Worm (Caenorhabditis elegans) whole organism, L4 larva: ENCODE results near the gene soc-1.

ENCODE experiments used
- F10B5.3 ChIP-seq: sonication (generic microtip); optimal IDR thresholded peaks from 2 replicates; lab custom pipeline; 2016; ENCODE audit warnings: mild to moderate bottlenecking, missing genetic modification characterization, missing compliant biosample characterization
- F26F4.8 ChIP-seq: fragments of 200-800 bp; sonication (Bioruptor generic); conservative IDR thresholded peaks from 2 replicates; pipeline ENCODE4 v1.3.6; 2022; ENCODE audit warnings: missing genetic modification characterization, missing compliant biosample characterization
- T20F7.1 ChIP-seq: fragments of 200-800 bp; sonication (Bioruptor generic); optimal IDR thresholded peaks from 2 replicates; lab custom pipeline; 2018; ENCODE audit warnings: mild to moderate bottlenecking, missing genetic modification characterization, missing compliant biosample characterization
- Y48G9A.11 ChIP-seq: fragments of 200-800 bp; sonication (Bioruptor generic); IDR thresholded peaks from 2 replicates; pipeline ENCODE4 v1.3.6; 2022; ENCODE audit warnings: missing genetic modification reagents, missing genetic modification characterization, missing compliant biosample characterization
- Y5F2A.4 ChIP-seq: fragments of 200-800 bp; sonication (Bioruptor generic); optimal IDR thresholded peaks from 2 replicates; lab custom pipeline; 2018; ENCODE audit warnings: mild to moderate bottlenecking, missing genetic modification characterization, missing compliant biosample characterization
- ZK546.5 ChIP-seq, 2 experiments: sonication (generic microtip); optimal IDR thresholded peaks; 2 replicates each; lab custom pipeline; 2017; ENCODE audit warnings: missing biosample characterization in 2 of 2, missing genetic modification characterization in 2 of 2
- aha-1 ChIP-seq: fragments of 150-350 bp; peaks from one replicate; lab custom pipeline; 2014; ENCODE audit warnings: missing biosample characterization, missing genetic modification characterization
- aly-2 ChIP-seq: sonication (generic microtip); optimal IDR thresholded peaks from 2 replicates; lab custom pipeline; 2018; ENCODE audit warnings: missing biosample characterization, missing genetic modification characterization
- ama-1 ChIP-seq: fragments of 150-350 bp; optimal IDR thresholded peaks from 2 replicates; lab custom pipeline; 2014; ENCODE audit warnings: inconsistent platforms, mixed read lengths
- arid-1 ChIP-seq: fragments of 200-800 bp; sonication (Bioruptor generic); conservative IDR thresholded peaks from 2 replicates; pipeline ENCODE4 v1.3.6; 2022; ENCODE audit warnings: missing genetic modification reagents, missing genetic modification characterization, missing compliant biosample characterization
- ceh-20 ChIP-seq: fragments of 200-800 bp; sonication (Bioruptor generic); IDR thresholded peaks from 2 replicates; pipeline ENCODE4 v1.3.6; 2022; ENCODE audit warnings: missing genetic modification reagents, missing genetic modification characterization, missing compliant biosample characterization
- ceh-28 ChIP-seq: fragments of 150-350 bp; optimal IDR thresholded peaks from 2 replicates; lab custom pipeline; 2014; ENCODE audit warnings: missing biosample characterization, missing genetic modification reagents, missing genetic modification characterization
- ceh-32 ChIP-seq: sonication (generic microtip); optimal IDR thresholded peaks from 2 replicates; lab custom pipeline; 2016; ENCODE audit warnings: mild to moderate bottlenecking, missing genetic modification characterization, missing compliant biosample characterization; ENCODE audit not compliant: poor library complexity
- ceh-44 ChIP-seq: fragments of 200-800 bp; sonication (Bioruptor generic); IDR thresholded peaks from 2 replicates; pipeline ENCODE4 v1.3.6; 2022; ENCODE audit warnings: missing genetic modification reagents, missing genetic modification characterization, missing compliant biosample characterization
- ces-1 ChIP-seq: fragments of 150-350 bp; sonication (generic microtip); optimal IDR thresholded peaks from 4 replicates; lab custom pipeline; 2014; ENCODE audit warnings: missing biosample characterization, missing genetic modification reagents, missing genetic modification characterization
- cey-2 ChIP-seq: sonication (generic microtip); optimal IDR thresholded peaks from 3 replicates; lab custom pipeline; 2017; ENCODE audit warnings: missing genetic modification characterization, mild to moderate bottlenecking, missing compliant biosample characterization, antibody characterized with exemption, borderline replicate concordance; ENCODE audit not compliant: insufficient read depth
- ctbp-1 ChIP-seq: fragments of 200-800 bp; sonication (Bioruptor generic); IDR thresholded peaks from 2 replicates; pipeline ENCODE4 v1.3.6; 2022; ENCODE audit warnings: missing genetic modification reagents, missing genetic modification characterization, missing compliant biosample characterization
- daf-12 ChIP-seq: fragments of 150-350 bp; optimal IDR thresholded peaks from 2 replicates; lab custom pipeline; 2014; ENCODE audit warnings: missing biosample characterization, missing genetic modification reagents, missing genetic modification characterization
- dmd-8 ChIP-seq: fragments of 200-800 bp; sonication (Bioruptor generic); IDR thresholded peaks from 2 replicates; pipeline ENCODE4 v1.3.6; 2022; ENCODE audit warnings: missing genetic modification characterization, missing compliant biosample characterization
- egl-27 ChIP-seq: sonication (generic microtip); optimal IDR thresholded peaks from 3 replicates; lab custom pipeline; 2017; ENCODE audit warnings: missing biosample characterization, missing genetic modification reagents, missing genetic modification characterization
- egl-43 ChIP-seq: fragments of 200-800 bp; sonication (Bioruptor generic); IDR thresholded peaks from 2 replicates; pipeline ENCODE4 v1.3.6; 2022; ENCODE audit warnings: missing genetic modification reagents, missing genetic modification characterization, missing compliant biosample characterization
- fos-1 ChIP-seq: fragments of 150-350 bp; optimal IDR thresholded peaks from 2 replicates; lab custom pipeline; 2014; ENCODE audit warnings: missing biosample characterization, missing genetic modification characterization
- gei-8 ChIP-seq: fragments of 200-800 bp; sonication (Bioruptor generic); optimal IDR thresholded peaks from 2 replicates; lab custom pipeline; 2018; ENCODE audit warnings: mild to moderate bottlenecking, missing genetic modification characterization, missing compliant biosample characterization
- hlh-30 ChIP-seq: sonication (generic microtip); optimal IDR thresholded peaks from 2 replicates; lab custom pipeline; 2017; ENCODE audit warnings: antibody characterized with exemption, mild to moderate bottlenecking, missing genetic modification characterization, missing compliant biosample characterization; ENCODE audit not compliant: insufficient read depth
- jun-1 ChIP-seq: fragments of 150-350 bp; optimal IDR thresholded peaks from 2 replicates; lab custom pipeline; 2014; ENCODE audit warnings: missing biosample characterization, missing genetic modification reagents, missing genetic modification characterization
- lin-13 ChIP-seq: fragments of 150-350 bp; optimal IDR thresholded peaks from 2 replicates; lab custom pipeline; 2014; ENCODE audit warnings: missing biosample characterization, missing genetic modification reagents, missing genetic modification characterization
- lin-39 ChIP-seq: fragments of 150-350 bp; optimal IDR thresholded peaks from 2 replicates; lab custom pipeline; 2014; ENCODE audit warnings: missing biosample characterization, missing genetic modification reagents, missing genetic modification characterization
- lsy-2 ChIP-seq, 2 experiments: fragments of 150-350 bp in 1 of 2; sonication (generic microtip) in 1 of 2; optimal IDR thresholded peaks; 2 replicates each; lab custom pipeline; 2014 to 2017; ENCODE audit warnings: missing biosample characterization in 2 of 2, missing genetic modification characterization in 2 of 2
- mdl-1 ChIP-seq, 2 experiments: fragments of 150-350 bp in 1 of 2; sonication (generic microtip) in 1 of 2; optimal IDR thresholded peaks; 2 replicates each; lab custom pipeline; 2014 to 2017; ENCODE audit warnings: missing biosample characterization in 2 of 2, missing genetic modification characterization in 2 of 2
- nhr-102 ChIP-seq: sonication (generic microtip); optimal IDR thresholded peaks from 2 replicates; lab custom pipeline; 2016; ENCODE audit warnings: mild to moderate bottlenecking, missing genetic modification characterization, moderate library complexity, missing compliant biosample characterization
- nhr-25 ChIP-seq: sonication (generic microtip); optimal IDR thresholded peaks from 2 replicates; lab custom pipeline; 2017; ENCODE audit warnings: missing genetic modification characterization, mild to moderate bottlenecking, missing compliant biosample characterization, antibody characterized with exemption, moderate library complexity, borderline replicate concordance; ENCODE audit not compliant: insufficient read depth
- nhr-42 ChIP-seq: fragments of 200-800 bp; sonication (Bioruptor generic); IDR thresholded peaks from 2 replicates; pipeline ENCODE4 v1.3.6; 2022; ENCODE audit warnings: missing genetic modification characterization, missing compliant biosample characterization
- nhr-48 ChIP-seq: sonication (generic microtip); optimal IDR thresholded peaks from 2 replicates; lab custom pipeline; 2016; ENCODE audit warnings: mild to moderate bottlenecking, missing genetic modification characterization, missing compliant biosample characterization
- nhr-76 ChIP-seq: fragments of 150-350 bp; optimal IDR thresholded peaks from 2 replicates; lab custom pipeline; 2014; ENCODE audit warnings: missing biosample characterization, missing genetic modification characterization
- nhr-77 ChIP-seq: fragments of 150-350 bp; optimal IDR thresholded peaks from 2 replicates; lab custom pipeline; 2014; ENCODE audit warnings: missing biosample characterization, missing genetic modification characterization
- pqm-1 ChIP-seq: sonication (generic microtip); optimal IDR thresholded peaks from 2 replicates; lab custom pipeline; 2017; ENCODE audit warnings: missing biosample characterization, missing genetic modification characterization
- set-16 ChIP-seq: fragments of 200-800 bp; sonication (Bioruptor generic); IDR thresholded peaks from 2 replicates; pipeline ENCODE4 v1.3.6; 2022; ENCODE audit warnings: missing genetic modification reagents, missing genetic modification characterization, missing compliant biosample characterization
- snpc-1.2 ChIP-seq: fragments of 200-800 bp; sonication (Bioruptor generic); IDR thresholded peaks from 2 replicates; pipeline ENCODE4 v1.3.6; 2022; ENCODE audit warnings: missing genetic modification reagents, missing genetic modification characterization, missing compliant biosample characterization
- snpc-4 ChIP-seq: fragments of 150-350 bp; optimal IDR thresholded peaks from 2 replicates; lab custom pipeline; 2014; ENCODE audit warnings: missing biosample characterization, missing genetic modification characterization
- spr-3 ChIP-seq: fragments of 200-800 bp; sonication (Bioruptor generic); optimal IDR thresholded peaks from 2 replicates; lab custom pipeline; 2018; ENCODE audit warnings: mild to moderate bottlenecking, missing genetic modification characterization, missing compliant biosample characterization
- tag-97 ChIP-seq: fragments of 200-800 bp; sonication (Bioruptor generic); IDR thresholded peaks from 2 replicates; pipeline ENCODE4 v1.3.6; 2022; ENCODE audit warnings: missing genetic modification characterization, missing compliant biosample characterization
- unc-130 ChIP-seq: sonication (generic microtip); optimal IDR thresholded peaks from 2 replicates; lab custom pipeline; 2016; ENCODE audit warnings: missing genetic modification reagents, missing genetic modification characterization, missing compliant biosample characterization
- unc-39 ChIP-seq: sonication (generic microtip); optimal IDR thresholded peaks from 2 replicates; lab custom pipeline; 2017; ENCODE audit warnings: missing biosample characterization, missing genetic modification characterization
- vab-7 ChIP-seq: fragments of 200-800 bp; sonication (Bioruptor generic); IDR thresholded peaks from 2 replicates; pipeline ENCODE4 v1.3.6; 2022; ENCODE audit warnings: missing genetic modification reagents, missing genetic modification characterization, missing compliant biosample characterization
- zip-11 ChIP-seq: fragments of 200-800 bp; sonication (Bioruptor generic); IDR thresholded peaks from 2 replicates; pipeline ENCODE4 v1.3.6; 2022; ENCODE audit warnings: missing genetic modification characterization, missing compliant biosample characterization

soc-1 gene

ce11 chrV:4653871-4654605 lies 11.3 kb downstream of the soc-1 start, which contains the start of the genes col-139 and F41F3.1:
col-139 (minus strand) TSS chrV:4653971.
F41F3.1 (plus strand) TSS chrV:4654555.
- TF ChIP-seq mdl-1 (tag; optimal IDR thresholded peaks at IDR 0.05; lab: Kevin White, UChicago) (no peak), lin-39 (no peak), snpc-4 (tag; lab: Kevin White, UChicago) (no peak), aly-2 (no peak), set-16 (no peak), hlh-30 (no peak), vab-7 (GFP tag; lab: Robert Waterston, UW) (no peak), ceh-28 (tag; lab: Kevin White, UChicago) (no peak), zip-11 (no peak), nhr-76 (tag; lab: Kevin White, UChicago) (no peak), ZK546.5 (tag; optimal IDR thresholded peaks at IDR 0.05; lab: Kevin White, UChicago) (no peak), nhr-25 (tag; lab: Kevin White, UChicago) (no peak), F10B5.3 (tag; lab: Kevin White, UChicago) (no peak), ama-1 (lab: Kevin White, UChicago) (no peak), Y5F2A.4 (GFP tag; lab: Kevin White, UChicago) (no peak), cey-2 (tag; lab: Kevin White, UChicago) (no peak), ceh-44 (GFP tag; lab: Robert Waterston, UW) (no peak), ceh-32 (no peak), nhr-42 (GFP tag; lab: Robert Waterston, UW) (no peak), pqm-1 (tag; lab: Kevin White, UChicago) (no peak)

ce11 chrV:4655175-4655574 lies 12.4 kb downstream of the soc-1 start, which contains the start of gene F41F3.9:
F41F3.9 (plus strand) TSS chrV:4655475.
- TF ChIP-seq ctbp-1: no peak
- no peak for TF ChIP-seq nhr-77
- TF ChIP-seq spr-3: no peak
- no peak for TF ChIP-seq tag-97
- TF ChIP-seq F26F4.8 (GFP tag; lab: Robert Waterston, UW): no peak
- TF ChIP-seq T20F7.1 (GFP tag; lab: Kevin White, UChicago): no peak
- TF ChIP-seq egl-27: no peak
- no peak for TF ChIP-seq snpc-1.2
- TF ChIP-seq aha-1 (tag; lab: Kevin White, UChicago): no peak
- TF ChIP-seq hlh-30: no peak
- TF ChIP-seq aly-2: no peak
- no peak for TF ChIP-seq unc-39 (tag; lab: Kevin White, UChicago)
- TF ChIP-seq Y48G9A.11 (GFP tag; lab: Robert Waterston, UW): no peak
- TF ChIP-seq ces-1 (GFP tag; lab: Kevin White, UChicago): no peak
- TF ChIP-seq ceh-32: no peak
- no peak for TF ChIP-seq nhr-48 (tag; lab: Kevin White, UChicago)
- no peak for TF ChIP-seq lsy-2 (tag; optimal IDR thresholded peaks at IDR 0.05; lab: Kevin White, UChicago)
- no peak for TF ChIP-seq jun-1
- no peak for TF ChIP-seq egl-43

ce11 chrV:4662400-4662799 lies 19.6 kb downstream of the soc-1 start, which contains the start of gene srx-74:
srx-74 (minus strand) TSS chrV:4662500.
- no peak for TF ChIP-seq Y5F2A.4 (GFP tag; lab: Kevin White, UChicago)
- TF ChIP-seq daf-12 (tag; lab: Kevin White, UChicago): no peak
- no peak for TF ChIP-seq unc-39 (tag; lab: Kevin White, UChicago)
- no peak for TF ChIP-seq gei-8 (GFP tag; lab: Kevin White, UChicago)
- no peak for TF ChIP-seq dmd-8
- no peak for TF ChIP-seq zip-11
- TF ChIP-seq jun-1: no peak
- no peak for TF ChIP-seq ceh-32
- no peak for TF ChIP-seq ceh-20 (GFP tag; lab: Robert Waterston, UW)
- TF ChIP-seq lin-13: no peak
- no peak for TF ChIP-seq nhr-102
- no peak for TF ChIP-seq ctbp-1
- TF ChIP-seq fos-1 (tag; lab: Kevin White, UChicago): no peak
- no peak for TF ChIP-seq snpc-1.2
- no peak for TF ChIP-seq unc-130 (GFP tag; lab: Kevin White, UChicago)
- no peak for TF ChIP-seq tag-97
- no peak for TF ChIP-seq arid-1
